Worm (Caenorhabditis elegans) whole organism, young adult: ENCODE measurements around the gene dmd-7.

Source experiments
- B0019.2 ChIP-seq: fragments of 200-800 bp; sonication (Bioruptor generic); conservative IDR thresholded peaks from 2 replicates; pipeline ENCODE4 v1.3.6; 2022; ENCODE audit warnings: missing genetic modification reagents, missing genetic modification characterization, missing compliant biosample characterization
- B0336.3 ChIP-seq: fragments of 200-800 bp; sonication (Bioruptor generic); IDR thresholded peaks from 2 replicates; pipeline ENCODE4 v1.3.6; 2022; ENCODE audit warnings: missing genetic modification characterization, missing compliant biosample characterization
- F23B12.7 ChIP-seq: sonication (generic microtip); optimal IDR thresholded peaks from 2 replicates; lab custom pipeline; 2017; ENCODE audit warnings: missing genetic modification characterization, mild to moderate bottlenecking, missing compliant biosample characterization, antibody characterized with exemption, moderate library complexity; ENCODE audit not compliant: insufficient read depth
- Y53G8AR.9 ChIP-seq: fragments of 200-800 bp; sonication (Bioruptor generic); conservative IDR thresholded peaks from 2 replicates; pipeline ENCODE4 v1.3.6; 2022; ENCODE audit warnings: missing genetic modification reagents, missing genetic modification characterization, missing compliant biosample characterization
- ZK185.1 ChIP-seq: sonication (generic microtip); optimal IDR thresholded peaks from 2 replicates; lab custom pipeline; 2016; ENCODE audit warnings: mild to moderate bottlenecking, missing genetic modification characterization, missing compliant biosample characterization; ENCODE audit not compliant: poor library complexity, severe bottlenecking
- akir-1 ChIP-seq: fragments of 200-800 bp; sonication (Bioruptor generic); optimal IDR thresholded peaks from 2 replicates; lab custom pipeline; 2018; ENCODE audit warnings: mild to moderate bottlenecking, missing genetic modification characterization, moderate library complexity, missing compliant biosample characterization
- ama-1 ChIP-seq, 3 experiments: fragments of 150-350 bp in 1 of 3; sonication (generic microtip) in 2 of 3; optimal IDR thresholded peaks; 2 replicates each; lab custom pipeline; 2014 to 2018; ENCODE audit warnings: missing biosample characterization in 2 of 3, missing genetic modification characterization in 2 of 3, missing genetic modification reagents in 2 of 3
- aptf-3 ChIP-seq: fragments of 200-800 bp; sonication (Bioruptor generic); IDR thresholded peaks from 2 replicates; pipeline ENCODE4 v1.3.6; 2022; ENCODE audit warnings: missing genetic modification characterization, missing compliant biosample characterization
- attf-5 ChIP-seq: fragments of 200-800 bp; sonication (Bioruptor generic); optimal IDR thresholded peaks from 2 replicates; lab custom pipeline; 2018; ENCODE audit warnings: mild to moderate bottlenecking, missing genetic modification characterization, missing compliant biosample characterization
- bed-2 ChIP-seq: fragments of 200-800 bp; sonication (Bioruptor generic); IDR thresholded peaks from 2 replicates; pipeline ENCODE4 v1.3.6; 2022; ENCODE audit warnings: missing genetic modification reagents, missing genetic modification characterization, missing compliant biosample characterization
- cebp-1 ChIP-seq, 2 experiments: fragments of 200-800 bp in 1 of 2; sonication (Bioruptor generic) in 1 of 2; sonication (generic microtip) in 1 of 2; IDR thresholded peaks in 1 of 2; optimal IDR thresholded peaks in 1 of 2; 2 replicates each; pipeline versions ENCODE4 v1.3.6 to Lab custom; 2017 to 2022; ENCODE audit warnings: missing compliant biosample characterization in 2 of 2, missing genetic modification characterization in 2 of 2, mild to moderate bottlenecking in 1 of 2, missing genetic modification reagents in 1 of 2, moderate library complexity in 1 of 2
- cebp-2 ChIP-seq: fragments of 200-800 bp; sonication (Bioruptor generic); IDR thresholded peaks from 2 replicates; pipeline ENCODE4 v1.3.6; 2022; ENCODE audit warnings: missing genetic modification characterization, missing compliant biosample characterization
- ceh-100 ChIP-seq: fragments of 200-800 bp; sonication (Bioruptor generic); IDR thresholded peaks from 2 replicates; pipeline ENCODE4 v1.3.6; 2022; ENCODE audit warnings: missing genetic modification reagents, missing genetic modification characterization, missing compliant biosample characterization
- ceh-58 ChIP-seq: fragments of 200-800 bp; sonication (Bioruptor generic); IDR thresholded peaks from 2 replicates; pipeline ENCODE4 v1.3.6; 2022; ENCODE audit warnings: missing genetic modification characterization, missing compliant biosample characterization
- chd-7 ChIP-seq: sonication (generic microtip); optimal IDR thresholded peaks from 2 replicates; lab custom pipeline; 2016; ENCODE audit warnings: mild to moderate bottlenecking, missing genetic modification characterization, moderate library complexity, missing compliant biosample characterization
- die-1 ChIP-seq: sonication (generic microtip); optimal IDR thresholded peaks from 2 replicates; lab custom pipeline; 2016; ENCODE audit warnings: missing genotype, mild to moderate bottlenecking, missing genetic modification characterization, missing compliant biosample characterization
- dox-1 ChIP-seq: fragments of 200-800 bp; sonication (Bioruptor generic); IDR thresholded peaks from 2 replicates; pipeline ENCODE4 v1.3.6; 2022; ENCODE audit warnings: missing genetic modification reagents, missing genetic modification characterization, missing compliant biosample characterization
- egl-18 ChIP-seq: fragments of 200-800 bp; sonication (Bioruptor generic); IDR thresholded peaks from 2 replicates; pipeline ENCODE4 v1.3.6; 2022; ENCODE audit warnings: missing genetic modification reagents, missing genetic modification characterization, missing compliant biosample characterization
- egl-44 ChIP-seq: fragments of 200-800 bp; sonication (Bioruptor generic); IDR thresholded peaks from 2 replicates; pipeline ENCODE4 v1.3.6; 2022; ENCODE audit warnings: missing genetic modification reagents, missing genetic modification characterization, missing compliant biosample characterization
- egrh-3 ChIP-seq: fragments of 200-800 bp; sonication (Bioruptor generic); IDR thresholded peaks from 2 replicates; pipeline ENCODE4 v1.3.6; 2022; ENCODE audit warnings: missing genetic modification reagents, missing genetic modification characterization, missing compliant biosample characterization
- ekl-4 ChIP-seq: fragments of 200-800 bp; sonication (Bioruptor generic); IDR thresholded peaks from 2 replicates; pipeline ENCODE4 v1.3.6; 2022; ENCODE audit warnings: missing genetic modification reagents, missing genetic modification characterization, missing compliant biosample characterization
- ets-4 ChIP-seq: fragments of 200-800 bp; sonication (Bioruptor generic); optimal IDR thresholded peaks from 2 replicates; lab custom pipeline; 2018; ENCODE audit warnings: mild to moderate bottlenecking, missing genetic modification characterization, missing compliant biosample characterization
- him-1 ChIP-seq: sonication (generic microtip); optimal IDR thresholded peaks from 2 replicates; lab custom pipeline; 2016; ENCODE audit warnings: missing genotype, missing genetic modification reagents, missing genetic modification characterization, missing compliant biosample characterization
- hlh-12 ChIP-seq: sonication (generic microtip); optimal IDR thresholded peaks from 2 replicates; lab custom pipeline; 2016; ENCODE audit warnings: missing genetic modification characterization, missing compliant biosample characterization
- hmg-1.2 ChIP-seq: fragments of 200-800 bp; sonication (Bioruptor generic); IDR thresholded peaks from 2 replicates; pipeline ENCODE4 v1.3.6; 2022; ENCODE audit warnings: missing genetic modification reagents, missing genetic modification characterization, missing compliant biosample characterization
- hsf-1 ChIP-seq: fragments of 200-800 bp; sonication (Bioruptor generic); IDR thresholded peaks from 2 replicates; pipeline ENCODE4 v1.3.6; 2022; ENCODE audit warnings: missing genetic modification reagents, missing genetic modification characterization, missing compliant biosample characterization
- let-607 ChIP-seq, 2 experiments: fragments of 200-800 bp in 1 of 2; sonication (Bioruptor generic) in 1 of 2; sonication (generic microtip) in 1 of 2; optimal IDR thresholded peaks; 2 replicates each; lab custom pipeline; 2016 to 2018; ENCODE audit warnings: mild to moderate bottlenecking in 2 of 2, missing compliant biosample characterization in 2 of 2, missing genetic modification characterization in 2 of 2, moderate library complexity in 2 of 2, missing genotype in 1 of 2
- lin-35 ChIP-seq, 3 experiments: fragments of 150-350 bp in 2 of 3; sonication (generic microtip) in 1 of 3; optimal IDR thresholded peaks; 2 replicates each; lab custom pipeline; 2014 to 2018; ENCODE audit warnings: missing biosample characterization in 3 of 3, missing genetic modification characterization in 3 of 3, missing genetic modification reagents in 3 of 3
- lin-40 ChIP-seq: sonication (generic microtip); optimal IDR thresholded peaks from 2 replicates; lab custom pipeline; 2016; ENCODE audit warnings: missing genetic modification characterization, mild to moderate bottlenecking, missing compliant biosample characterization, missing genotype, missing genetic modification reagents
- lsl-1 ChIP-seq: fragments of 200-800 bp; sonication (Bioruptor generic); optimal IDR thresholded peaks from 2 replicates; lab custom pipeline; 2018; ENCODE audit warnings: mild to moderate bottlenecking, missing genetic modification characterization, moderate library complexity, missing compliant biosample characterization
- madf-3 ChIP-seq: fragments of 200-800 bp; sonication (Bioruptor generic); IDR thresholded peaks from 2 replicates; pipeline ENCODE4 v1.3.6; 2022; ENCODE audit warnings: missing genetic modification reagents, missing genetic modification characterization, missing compliant biosample characterization
- mes-4 ChIP-seq: sonication (generic microtip); optimal IDR thresholded peaks from 2 replicates; lab custom pipeline; 2016; ENCODE audit warnings: missing genotype, missing genetic modification characterization, missing compliant biosample characterization
- nfyb-1 ChIP-seq: fragments of 200-800 bp; sonication (Bioruptor generic); IDR thresholded peaks from 2 replicates; pipeline ENCODE4 v1.3.6; 2022; ENCODE audit warnings: missing genetic modification reagents, missing genetic modification characterization, missing compliant biosample characterization
- nhr-80 ChIP-seq: sonication (generic microtip); optimal IDR thresholded peaks from 2 replicates; lab custom pipeline; 2016; ENCODE audit warnings: missing genetic modification characterization, missing compliant biosample characterization
- nhr-90 ChIP-seq: sonication (generic microtip); optimal IDR thresholded peaks from 2 replicates; lab custom pipeline; 2016; ENCODE audit warnings: missing genotype, mild to moderate bottlenecking, missing genetic modification characterization, missing compliant biosample characterization
- pha-4 ChIP-seq: fragments of 150-350 bp; sonication (generic microtip); optimal IDR thresholded peaks from 2 replicates; lab custom pipeline; 2014; ENCODE audit warnings: missing biosample characterization, missing genetic modification reagents, missing genetic modification characterization
- sea-2 ChIP-seq: fragments of 200-800 bp; sonication (Bioruptor generic); IDR thresholded peaks from 2 replicates; pipeline ENCODE4 v1.3.6; 2022; ENCODE audit warnings: missing genetic modification characterization, missing compliant biosample characterization
- snpc-3.4 ChIP-seq: sonication (generic microtip); optimal IDR thresholded peaks from 2 replicates; lab custom pipeline; 2017; ENCODE audit warnings: missing genetic modification characterization, mild to moderate bottlenecking, missing compliant biosample characterization, antibody characterized with exemption, moderate library complexity, missing genotype, missing genetic modification reagents
- sptf-2 ChIP-seq: fragments of 200-800 bp; sonication (Bioruptor generic); optimal IDR thresholded peaks from 2 replicates; lab custom pipeline; 2018; ENCODE audit warnings: mild to moderate bottlenecking, missing genetic modification characterization, missing compliant biosample characterization
- tbp1 ChIP-seq: fragments of 200-800 bp; sonication (Bioruptor generic); optimal IDR thresholded peaks from 2 replicates; lab custom pipeline; 2018; ENCODE audit warnings: mild to moderate bottlenecking, missing genetic modification characterization, missing compliant biosample characterization
- unc-62 ChIP-seq: fragments of 150-350 bp; optimal IDR thresholded peaks from 2 replicates; lab custom pipeline; 2014; ENCODE audit warnings: missing biosample characterization, missing genetic modification reagents, missing genetic modification characterization
- zfh-2 ChIP-seq: fragments of 200-800 bp; sonication (Bioruptor generic); conservative IDR thresholded peaks from 2 replicates; pipeline ENCODE4 v1.3.6; 2022; ENCODE audit warnings: missing genetic modification reagents, missing genetic modification characterization, missing compliant biosample characterization

The dmd-7 gene

DNA sequence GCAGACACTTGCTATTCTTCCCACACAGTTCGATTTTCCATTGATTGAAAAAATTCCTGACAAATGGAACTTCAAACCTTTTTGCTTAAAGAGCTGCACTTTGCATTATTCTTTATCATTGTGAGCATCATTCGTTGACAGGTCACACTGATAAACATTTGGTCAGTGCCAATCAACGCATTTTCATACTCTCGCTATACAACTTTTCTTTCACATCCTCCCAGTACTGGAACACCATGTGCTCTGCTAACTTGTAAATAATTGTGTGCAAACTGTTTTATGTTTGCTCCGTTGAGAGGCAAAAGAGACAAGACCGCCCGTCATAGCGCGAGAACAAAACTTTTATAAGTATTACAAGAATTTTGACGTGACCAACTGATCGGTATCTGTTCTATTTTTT is 35.2 kb upstream of the dmd-7 start:
- TF ChIP-seq cebp-1 (GFP tag; IDR thresholded peaks at IDR 0.05; lab: Robert Waterston, UW) (no peak), cebp-1 (tag; optimal IDR thresholded peaks at IDR 0.05; lab: Kevin White, UChicago) (peak; percentile 12), ceh-100 (GFP tag; lab: Robert Waterston, UW) (no peak), die-1 (tag; lab: Kevin White, UChicago) (no peak), egl-18 (GFP tag; lab: Robert Waterston, UW) (no peak), cebp-2 (GFP tag; lab: Robert Waterston, UW) (no peak), aptf-3 (GFP tag; lab: Robert Waterston, UW) (no peak), ekl-4 (GFP tag; lab: Robert Waterston, UW) (no peak), unc-62 (GFP tag; lab: Kevin White, UChicago) (peak; percentile 19), B0019.2 (no peak), snpc-3.4 (tag; lab: Kevin White, UChicago) (no peak), ZK185.1 (tag; lab: Kevin White, UChicago) (no peak), egl-44 (GFP tag; lab: Robert Waterston, UW) (0 out of 2 replicates have a peak, but pooled peaks have one; percentile 22), ets-4 (peak; percentile 20), Y53G8AR.9 (GFP tag; lab: Robert Waterston, UW) (no peak), dox-1 (GFP tag; lab: Robert Waterston, UW) (0 out of 2 replicates have a peak, but pooled peaks have one; percentile 29), nhr-80 (tag; lab: Kevin White, UChicago) (peak; percentile 89), hlh-12 (tag; lab: Kevin White, UChicago) (no peak), mes-4 (tag; lab: Kevin White, UChicago) (no peak), let-607 (tag; optimal IDR thresholded peaks at IDR 0.05; lab: Kevin White, UChicago) (peak in 1 of 2 experiments; percentile 10), ceh-58 (GFP tag; lab: Robert Waterston, UW) (no peak), hsf-1 (GFP tag; lab: Robert Waterston, UW) (no peak), bed-2 (GFP tag; lab: Robert Waterston, UW) (no peak), madf-3 (no peak), B0336.3 (GFP tag; lab: Robert Waterston, UW) (no peak), ama-1 (optimal IDR thresholded peaks at IDR 0.05; lab: Kevin White, UChicago) (no peak), ama-1 (GFP tag; optimal IDR thresholded peaks at IDR 0.05; lab: Kevin White, UChicago) (no peak)
- TF ChIP-seq, all 124 proteins: peak for 7

DNA sequence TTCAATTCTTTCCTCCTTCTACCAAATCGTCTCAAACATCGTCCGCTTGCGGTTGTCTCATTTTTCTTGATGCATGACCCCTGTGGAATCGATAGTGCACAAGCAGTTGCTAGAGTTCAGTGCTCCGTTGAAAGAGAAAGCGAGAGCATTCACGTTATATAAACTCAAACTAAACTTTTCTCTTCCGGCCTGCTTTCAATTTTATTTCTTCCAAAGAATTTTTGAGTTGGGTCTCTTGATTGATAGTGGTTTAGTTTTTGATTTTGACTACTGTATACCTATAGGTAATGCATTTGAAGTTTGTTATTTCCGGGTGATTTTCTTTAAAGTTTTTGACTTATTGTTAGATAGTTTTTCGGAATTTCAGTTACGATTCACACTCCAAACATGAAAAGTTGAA is 34.2 kb upstream of the dmd-7 start:
- TF ChIP-seq tbp1 (GFP tag; lab: Kevin White, UChicago), result no peak

DNA sequence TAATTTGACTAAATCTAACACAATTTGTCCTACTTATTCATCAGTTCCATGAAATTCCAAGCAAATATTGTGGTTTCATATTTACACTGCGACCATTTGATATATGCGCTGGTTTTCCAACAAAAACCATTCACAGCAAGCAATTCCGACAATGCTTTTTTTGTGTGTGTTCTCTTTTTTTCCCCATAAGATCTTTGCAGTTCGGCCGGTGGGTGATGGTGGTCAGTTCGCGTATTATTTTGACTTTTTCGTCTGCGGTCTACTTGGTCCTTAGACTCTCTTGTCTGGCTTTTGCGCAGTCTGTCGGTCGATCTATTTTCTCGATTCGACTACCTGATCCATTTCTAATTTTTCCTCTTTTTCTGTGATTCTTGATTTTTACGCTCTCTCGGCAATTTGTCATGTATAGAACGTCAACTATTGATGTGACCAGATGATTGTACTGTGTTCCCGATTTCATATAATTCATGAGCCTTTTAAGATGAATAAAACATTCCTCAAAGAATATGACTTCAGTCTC is 33.5 kb upstream of the dmd-7 start:
- TF ChIP-seq mes-4 (tag; lab: Kevin White, UChicago), result no peak
- no peak for TF ChIP-seq sptf-2 (GFP tag; lab: Kevin White, UChicago)
- TF ChIP-seq sea-2, result no peak

DNA sequence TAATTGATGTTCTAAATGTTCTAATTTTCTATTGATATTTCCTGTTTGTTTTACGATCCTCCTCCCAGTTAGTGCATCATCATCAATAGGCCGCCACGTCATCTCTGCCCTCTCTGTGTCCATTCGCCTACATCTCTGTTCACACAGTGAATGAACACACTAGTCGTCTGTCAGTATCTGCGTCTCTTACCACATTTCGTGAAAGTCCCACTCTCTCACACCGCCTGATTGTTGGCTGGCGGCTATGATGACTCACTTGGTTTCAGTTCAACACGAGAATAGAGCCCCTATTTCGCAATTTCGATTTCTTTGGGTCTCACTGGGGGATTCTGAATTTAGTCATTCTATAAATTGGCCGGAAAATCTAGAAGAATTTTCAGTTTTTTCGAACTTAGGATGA is 32.9 kb upstream of the dmd-7 start:
- TF ChIP-seq cebp-1 (GFP tag; IDR thresholded peaks at IDR 0.05; lab: Robert Waterston, UW) (peak; percentile 96), cebp-1 (tag; optimal IDR thresholded peaks at IDR 0.05; lab: Kevin White, UChicago) (peak; percentile 99), unc-62 (GFP tag; lab: Kevin White, UChicago) (peak; percentile 8), him-1 (tag; lab: Kevin White, UChicago) (no peak), lsl-1 (GFP tag; lab: Kevin White, UChicago) (no peak), lin-40 (tag; lab: Kevin White, UChicago) (peak; percentile 41), hlh-12 (tag; lab: Kevin White, UChicago) (no peak), nhr-90 (tag; lab: Kevin White, UChicago) (no peak), egrh-3 (GFP tag; lab: Robert Waterston, UW) (no peak), hmg-1.2 (GFP tag; lab: Robert Waterston, UW) (peak; percentile 79; the same call in 1 of the 2 replicates), chd-7 (peak; percentile 47), akir-1 (no peak), zfh-2 (GFP tag; lab: Robert Waterston, UW) (peak; percentile 79), attf-5 (GFP tag; lab: Kevin White, UChicago) (peak; percentile 65), pha-4 (tag; lab: Kevin White, UChicago) (peak; percentile 52), let-607 (tag; optimal IDR thresholded peaks at IDR 0.05; lab: Kevin White, UChicago) (peak in 1 of 2 experiments; percentile 72), F23B12.7 (tag; lab: Kevin White, UChicago) (no peak), nfyb-1 (GFP tag; lab: Robert Waterston, UW) (0 out of 2 replicates have a peak, but pooled peaks have one; percentile 55), lin-35 (GFP tag; optimal IDR thresholded peaks at IDR 0.05; lab: Kevin White, UChicago) (peak in 1 of 3 experiments; percentile 8)
